Fruit fly (Drosophila melanogaster): ENCODE data around the gene CG33333.

Gene CG33333

DNA sequence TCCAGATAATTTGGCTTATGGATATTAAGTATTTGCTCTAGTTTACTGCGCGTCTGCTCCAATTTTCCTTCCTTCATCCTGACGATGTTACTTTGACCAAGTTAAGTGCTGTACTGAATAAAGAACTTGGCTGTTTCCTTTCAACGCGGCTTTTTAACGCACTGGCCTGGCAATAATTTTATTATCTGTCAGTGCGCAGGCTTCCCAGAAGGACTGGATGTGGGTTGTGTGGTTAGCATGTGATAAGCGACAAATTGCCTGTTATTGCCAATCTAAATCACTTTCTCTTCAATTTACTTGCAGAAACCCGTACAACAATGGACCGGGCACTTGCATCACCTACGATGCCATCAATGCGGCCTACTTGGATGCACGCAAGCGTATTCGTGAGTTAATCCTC is 23.4 kb downstream of the CG33333 start, which contains the start of gene CG14331:
CG14331 (minus strand) TSS at position 101 of the 400 bp plus-strand sequence.
- TF ChIP-seq D (optimal IDR thresholded peaks at IDR 0.05) (no peak), D (GFP tag; optimal IDR thresholded peaks at IDR 0.05) (no peak)

DNA sequence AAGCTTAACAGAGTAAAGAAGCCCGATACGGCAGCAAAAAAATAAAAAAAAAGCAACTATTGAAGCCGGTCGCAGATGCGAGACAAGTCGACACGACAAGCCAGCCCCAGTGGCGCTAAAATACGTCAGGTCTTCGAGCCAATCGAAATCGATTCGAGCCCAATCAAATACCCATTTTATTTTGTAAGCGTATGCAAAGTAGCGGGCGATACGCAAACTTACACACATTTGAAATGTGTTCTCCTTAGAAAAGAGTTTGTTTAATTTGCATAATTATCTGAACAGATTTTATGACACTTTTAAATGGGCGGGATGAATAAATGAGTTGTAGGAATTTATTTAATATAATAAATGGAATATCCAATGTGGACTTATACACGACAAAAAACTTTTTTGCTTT is 30.3 kb downstream of the CG33333 start:
- peak; percentile 61 for TF ChIP-seq Awh (GFP tag; IDR thresholded peaks at IDR 0.05)
- TF ChIP-seq sd (tag; optimal IDR thresholded peaks at IDR 0.05), result peak; percentile 74
- 0 out of 4 replicates have a peak, but pooled peaks have one; percentile 57 for TF ChIP-seq chinmo (GFP tag; IDR thresholded peaks at IDR 0.05; ENCODE audit: partially characterized antibody)
- TF ChIP-seq CG12769 (tag; optimal IDR thresholded peaks at IDR 0.05), result peak; percentile 60
- no peak for TF ChIP-seq CG32532 (GFP tag; IDR thresholded peaks at IDR 0.05)
- TF ChIP-seq vvl (GFP tag; IDR thresholded peaks at IDR 0.05), result peak; percentile 60; the same call in 1 of the 2 replicates
- TF ChIP-seq Ravus (GFP tag; IDR thresholded peaks at IDR 0.05), result no peak
- TF ChIP-seq CG6689 (GFP tag; IDR thresholded peaks at IDR 0.05), result no peak

DNA sequence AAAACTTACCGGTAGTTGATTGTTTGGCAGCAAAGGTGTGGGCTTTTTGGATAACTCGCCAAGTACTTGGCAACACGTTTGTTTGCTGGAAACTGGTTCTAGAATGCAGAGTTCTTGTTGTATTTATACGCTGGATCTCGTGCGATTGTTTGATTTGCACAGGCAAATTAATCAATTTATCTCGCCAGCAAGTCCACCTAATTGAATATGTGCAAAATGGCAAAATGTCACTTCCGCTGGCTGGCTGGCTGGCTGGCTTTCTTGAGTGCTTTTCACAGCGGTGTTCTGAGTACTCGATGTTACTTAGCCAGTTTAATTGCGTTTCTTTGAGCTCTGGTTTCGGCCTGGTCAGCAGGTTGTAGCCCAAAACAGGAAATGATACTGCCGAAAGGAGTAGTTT is 31.5 kb downstream of the CG33333 start, which contains the start of gene Eh:
Eh (minus strand) TSS at position 101 of the 400 bp plus-strand sequence.
- TF ChIP-seq Mes4 (GFP tag; optimal IDR thresholded peaks at IDR 0.05) (no peak), CG2889 (GFP tag; IDR thresholded peaks at IDR 0.05) (0 out of 3 replicates have a peak, but pooled peaks have one; percentile 24)

DNA sequence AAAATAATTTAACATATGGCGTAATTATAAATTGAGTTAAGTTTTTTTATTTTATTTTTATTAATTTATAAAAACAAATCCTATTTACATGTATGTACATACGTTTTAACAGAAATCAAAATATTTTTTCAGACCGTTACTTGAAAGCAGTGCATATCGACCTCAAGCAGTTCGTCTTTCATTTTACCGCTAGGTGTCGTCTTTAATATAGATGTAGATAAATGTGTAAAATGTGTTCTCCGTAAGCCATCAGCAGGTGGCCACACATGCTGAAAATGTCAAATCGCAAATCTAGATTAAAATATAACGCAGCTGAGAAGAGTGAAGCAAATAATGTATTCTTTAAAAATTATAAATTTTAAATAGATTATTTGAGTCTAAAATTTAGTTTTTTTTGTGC is 32.1 kb downstream of the CG33333 start:
- no peak for TF ChIP-seq trem (tag; optimal IDR thresholded peaks at IDR 0.05)
- no peak for TF ChIP-seq ERR (GFP tag; optimal IDR thresholded peaks at IDR 0.05)
- TF ChIP-seq sna (GFP tag; IDR thresholded peaks at IDR 0.05; ENCODE audit: partially characterized antibody), result no peak
- TF ChIP-seq prd (optimal IDR thresholded peaks at IDR 0.05), result no peak
- no peak for TF ChIP-seq prd (GFP tag; IDR thresholded peaks at IDR 0.05)
- no peak for TF ChIP-seq sug (tag; optimal IDR thresholded peaks at IDR 0.05)
- TF ChIP-seq CG4854 (GFP tag; optimal IDR thresholded peaks at IDR 0.05), result no peak
- no peak for TF ChIP-seq pfk (GFP tag; optimal IDR thresholded peaks at IDR 0.05)
- TF ChIP-seq D19B (GFP tag; optimal IDR thresholded peaks at IDR 0.05), result no peak
- TF ChIP-seq CoRest (tag; optimal IDR thresholded peaks at IDR 0.05), result peak; percentile 12
- no peak for TF ChIP-seq Blimp-1 (GFP tag; optimal IDR thresholded peaks at IDR 0.05)
- no peak for TF ChIP-seq Hand (GFP tag; optimal IDR thresholded peaks at IDR 0.05)
- no peak for TF ChIP-seq CG7786 (GFP tag; optimal IDR thresholded peaks at IDR 0.05)
- TF ChIP-seq esg (GFP tag; conservative IDR thresholded peaks at IDR 0.05), result no peak
- TF ChIP-seq Dfd (GFP tag; optimal IDR thresholded peaks at IDR 0.05), result peak in 1 of 2 experiments; percentile 47
- TF ChIP-seq Opbp (GFP tag; IDR thresholded peaks at IDR 0.05; ENCODE audit: partially characterized antibody), result peak; percentile 69; the same call in 2 of the 3 replicates
- no peak for TF ChIP-seq Ravus (GFP tag; IDR thresholded peaks at IDR 0.05)
- TF ChIP-seq Bgb (GFP tag; IDR thresholded peaks at IDR 0.05; ENCODE audit: partially characterized antibody), result no peak; the same call in 1 of the 2 replicates
- TF ChIP-seq CG2712 (tag; optimal IDR thresholded peaks at IDR 0.05), result no peak
- no peak for TF ChIP-seq CG1233 (GFP tag; optimal IDR thresholded peaks at IDR 0.05)
- no peak for TF ChIP-seq chm (GFP tag; IDR thresholded peaks at IDR 0.05)
- no peak for TF ChIP-seq ind (GFP tag; optimal IDR thresholded peaks at IDR 0.05)
- no peak for TF ChIP-seq CG12104 (GFP tag; optimal IDR thresholded peaks at IDR 0.05)
- no peak for TF ChIP-seq CG12942 (GFP tag; optimal IDR thresholded peaks at IDR 0.05)
- no peak for TF ChIP-seq CG14965 (GFP tag; optimal IDR thresholded peaks at IDR 0.05; ENCODE audit: borderline replicate concordance)
- no peak for TF ChIP-seq Dek (tag; optimal IDR thresholded peaks at IDR 0.05)
- TF ChIP-seq crc (GFP tag; optimal IDR thresholded peaks at IDR 0.05), result no peak
- TF ChIP-seq Xbp1 (GFP tag; optimal IDR thresholded peaks at IDR 0.05), result peak; percentile 31
- no peak for TF ChIP-seq Ssrp (tag; optimal IDR thresholded peaks at IDR 0.05)
- no peak for TF ChIP-seq CG8359 (GFP tag; optimal IDR thresholded peaks at IDR 0.05; ENCODE audit: borderline replicate concordance)
- TF ChIP-seq slbo (GFP tag; IDR thresholded peaks at IDR 0.05), result 0 out of 2 replicates have a peak, but pooled peaks have one; percentile 34
- TF ChIP-seq CG10209 (GFP tag; optimal IDR thresholded peaks at IDR 0.05), result no peak
- no peak for TF ChIP-seq pzg (GFP tag; optimal IDR thresholded peaks at IDR 0.05)
- TF ChIP-seq Dbx (GFP tag; IDR thresholded peaks at IDR 0.05), result no peak
- no peak for TF ChIP-seq Dip2 (GFP tag; IDR thresholded peaks at IDR 0.05)

Data from whole organism, embryonic.